Worm (Caenorhabditis elegans) whole organism, L1 larva: ENCODE measurements around the gene acl-13.

Experiments used
- ces-1 ChIP-seq: fragments of 150-350 bp; optimal IDR thresholded peaks from 2 replicates; lab custom pipeline; 2014; ENCODE audit warnings: missing biosample characterization, missing genetic modification reagents, missing genetic modification characterization
- efl-3 ChIP-seq: fragments of 200-800 bp; sonication (Bioruptor generic); optimal IDR thresholded peaks from 2 replicates; lab custom pipeline; 2018; ENCODE audit warnings: mild to moderate bottlenecking, missing genetic modification characterization, missing compliant biosample characterization
- nhr-11 ChIP-seq: fragments of 150-350 bp; optimal IDR thresholded peaks from 2 replicates; lab custom pipeline; 2014; ENCODE audit warnings: missing biosample characterization, missing genetic modification characterization
- nhr-84 ChIP-seq: sonication (generic microtip); optimal IDR thresholded peaks from 2 replicates; lab custom pipeline; 2017; ENCODE audit warnings: missing biosample characterization, missing genetic modification characterization

ce11 chrIV:12420455-12420854, 10.2 kb downstream of the acl-13 start, which contains the start of gene ugt-65:
- no peak for TF ChIP-seq ces-1 (GFP tag; lab: Kevin White, UChicago)
- no peak for TF ChIP-seq nhr-84 (tag; lab: Kevin White, UChicago)
- no peak for TF ChIP-seq efl-3
- no peak for TF ChIP-seq nhr-11
